Worm (Caenorhabditis elegans) whole organism, L4 larva: Measurements from ENCODE around the gene C26B2.7.
A peak's percentile ranks its signal among the peaks of the same experiment; 100 is the strongest.

Source experiments
- F10B5.3 ChIP-seq: sonication (generic microtip); optimal IDR thresholded peaks from 2 replicates; lab custom pipeline; 2016; ENCODE audit warnings: mild to moderate bottlenecking, missing genetic modification characterization, missing compliant biosample characterization
- F44E2.7 ChIP-seq: fragments of 200-800 bp; sonication (Bioruptor generic); IDR thresholded peaks from 2 replicates; pipeline ENCODE4 v2.1.2; 2022; ENCODE audit warnings: missing genetic modification characterization, missing compliant biosample characterization
- T26A8.4 ChIP-seq: fragments of 200-800 bp; sonication (Bioruptor generic); IDR thresholded peaks from 2 replicates; pipeline ENCODE4 v1.3.6; 2022; ENCODE audit warnings: missing genetic modification characterization, missing compliant biosample characterization
- Y105C5A.15 ChIP-seq: fragments of 200-800 bp; sonication (Bioruptor generic); IDR thresholded peaks from 2 replicates; pipeline ENCODE4 v1.3.6; 2022; ENCODE audit warnings: missing genetic modification characterization, missing compliant biosample characterization
- Y5F2A.4 ChIP-seq: fragments of 200-800 bp; sonication (Bioruptor generic); optimal IDR thresholded peaks from 2 replicates; lab custom pipeline; 2018; ENCODE audit warnings: mild to moderate bottlenecking, missing genetic modification characterization, missing compliant biosample characterization
- Y75B8A.6 ChIP-seq: fragments of 200-800 bp; sonication (Bioruptor generic); IDR thresholded peaks from 2 replicates; pipeline ENCODE4 v1.3.6; 2022; ENCODE audit warnings: missing genetic modification reagents, missing genetic modification characterization, missing compliant biosample characterization
- ZK546.5 ChIP-seq, 2 experiments: sonication (generic microtip); optimal IDR thresholded peaks; 2 replicates each; lab custom pipeline; 2017; ENCODE audit warnings: missing biosample characterization in 2 of 2, missing genetic modification characterization in 2 of 2
- aha-1 ChIP-seq: fragments of 150-350 bp; peaks from one replicate; lab custom pipeline; 2014; ENCODE audit warnings: missing biosample characterization, missing genetic modification characterization
- ceh-32 ChIP-seq: sonication (generic microtip); optimal IDR thresholded peaks from 2 replicates; lab custom pipeline; 2016; ENCODE audit warnings: mild to moderate bottlenecking, missing genetic modification characterization, missing compliant biosample characterization; ENCODE audit not compliant: poor library complexity
- cey-2 ChIP-seq: sonication (generic microtip); optimal IDR thresholded peaks from 3 replicates; lab custom pipeline; 2017; ENCODE audit warnings: missing genetic modification characterization, mild to moderate bottlenecking, missing compliant biosample characterization, antibody characterized with exemption, borderline replicate concordance; ENCODE audit not compliant: insufficient read depth
- ctbp-1 ChIP-seq: fragments of 200-800 bp; sonication (Bioruptor generic); IDR thresholded peaks from 2 replicates; pipeline ENCODE4 v1.3.6; 2022; ENCODE audit warnings: missing genetic modification reagents, missing genetic modification characterization, missing compliant biosample characterization
- daf-12 ChIP-seq: fragments of 150-350 bp; optimal IDR thresholded peaks from 2 replicates; lab custom pipeline; 2014; ENCODE audit warnings: missing biosample characterization, missing genetic modification reagents, missing genetic modification characterization
- daf-16 ChIP-seq, 3 experiments: sonication (generic microtip); optimal IDR thresholded peaks; 2 replicates each; lab custom pipeline; 2016 to 2017; ENCODE audit warnings: missing genetic modification characterization in 3 of 3, missing genetic modification reagents in 3 of 3, mild to moderate bottlenecking in 2 of 3, missing compliant biosample characterization in 2 of 3, missing biosample characterization in 1 of 3, moderate library complexity in 1 of 3
- daf-19 ChIP-seq: fragments of 200-800 bp; sonication (Bioruptor generic); conservative IDR thresholded peaks from 2 replicates; pipeline ENCODE4 v1.3.6; 2022; ENCODE audit warnings: missing genetic modification characterization, missing compliant biosample characterization
- dmd-6 ChIP-seq: fragments of 200-800 bp; sonication (Bioruptor generic); IDR thresholded peaks from 2 replicates; pipeline ENCODE4 v1.3.6; 2022; ENCODE audit warnings: missing genetic modification reagents, missing genetic modification characterization, missing compliant biosample characterization
- egl-27 ChIP-seq: sonication (generic microtip); optimal IDR thresholded peaks from 3 replicates; lab custom pipeline; 2017; ENCODE audit warnings: missing biosample characterization, missing genetic modification reagents, missing genetic modification characterization
- jun-1 ChIP-seq: fragments of 150-350 bp; optimal IDR thresholded peaks from 2 replicates; lab custom pipeline; 2014; ENCODE audit warnings: missing biosample characterization, missing genetic modification reagents, missing genetic modification characterization
- lim-7 ChIP-seq: fragments of 200-800 bp; sonication (Bioruptor generic); IDR thresholded peaks from 2 replicates; pipeline ENCODE4 v1.3.6; 2022; ENCODE audit warnings: missing genetic modification characterization, missing compliant biosample characterization
- lin-1 ChIP-seq: fragments of 200-800 bp; sonication (Bioruptor generic); IDR thresholded peaks from 2 replicates; pipeline ENCODE4 v1.3.6; 2022; ENCODE audit warnings: missing genetic modification reagents, missing genetic modification characterization, missing compliant biosample characterization
- lin-39 ChIP-seq: fragments of 150-350 bp; optimal IDR thresholded peaks from 2 replicates; lab custom pipeline; 2014; ENCODE audit warnings: missing biosample characterization, missing genetic modification reagents, missing genetic modification characterization
- mdl-1 ChIP-seq, 2 experiments: fragments of 150-350 bp in 1 of 2; sonication (generic microtip) in 1 of 2; optimal IDR thresholded peaks; 2 replicates each; lab custom pipeline; 2014 to 2017; ENCODE audit warnings: missing biosample characterization in 2 of 2, missing genetic modification characterization in 2 of 2
- mxl-3 ChIP-seq: fragments of 200-800 bp; sonication (Bioruptor generic); optimal IDR thresholded peaks from 2 replicates; lab custom pipeline; 2018; ENCODE audit warnings: mild to moderate bottlenecking, missing genetic modification characterization, missing compliant biosample characterization
- nhr-111 ChIP-seq: fragments of 200-800 bp; sonication (Bioruptor generic); optimal IDR thresholded peaks from 2 replicates; lab custom pipeline; 2018; ENCODE audit warnings: mild to moderate bottlenecking, missing genetic modification characterization, missing compliant biosample characterization
- nhr-28 ChIP-seq: fragments of 150-350 bp; optimal IDR thresholded peaks from 2 replicates; lab custom pipeline; 2014; ENCODE audit warnings: missing biosample characterization, missing genetic modification characterization
- nhr-41 ChIP-seq: fragments of 200-800 bp; sonication (Bioruptor generic); IDR thresholded peaks from 2 replicates; pipeline ENCODE4 v1.3.6; 2022; ENCODE audit warnings: missing genetic modification reagents, missing genetic modification characterization, missing compliant biosample characterization
- nhr-48 ChIP-seq: sonication (generic microtip); optimal IDR thresholded peaks from 2 replicates; lab custom pipeline; 2016; ENCODE audit warnings: mild to moderate bottlenecking, missing genetic modification characterization, missing compliant biosample characterization
- nhr-77 ChIP-seq: fragments of 150-350 bp; optimal IDR thresholded peaks from 2 replicates; lab custom pipeline; 2014; ENCODE audit warnings: missing biosample characterization, missing genetic modification characterization
- pha-4 ChIP-seq, 2 experiments: fragments of 150-350 bp in 1 of 2; fragments of 200-800 bp in 1 of 2; sonication (Bioruptor generic) in 1 of 2; IDR thresholded peaks in 1 of 2; optimal IDR thresholded peaks in 1 of 2; 2 replicates each; pipeline versions ENCODE4 v1.3.6 to Lab custom; 2014 to 2022; ENCODE audit warnings: missing genetic modification characterization in 2 of 2, missing genetic modification reagents in 2 of 2, missing biosample characterization in 1 of 2, missing compliant biosample characterization in 1 of 2
- pqm-1 ChIP-seq: sonication (generic microtip); optimal IDR thresholded peaks from 2 replicates; lab custom pipeline; 2017; ENCODE audit warnings: missing biosample characterization, missing genetic modification characterization
- set-16 ChIP-seq: fragments of 200-800 bp; sonication (Bioruptor generic); IDR thresholded peaks from 2 replicates; pipeline ENCODE4 v1.3.6; 2022; ENCODE audit warnings: missing genetic modification reagents, missing genetic modification characterization, missing compliant biosample characterization
- snpc-1.2 ChIP-seq: fragments of 200-800 bp; sonication (Bioruptor generic); IDR thresholded peaks from 2 replicates; pipeline ENCODE4 v1.3.6; 2022; ENCODE audit warnings: missing genetic modification reagents, missing genetic modification characterization, missing compliant biosample characterization
- snpc-4 ChIP-seq: fragments of 150-350 bp; optimal IDR thresholded peaks from 2 replicates; lab custom pipeline; 2014; ENCODE audit warnings: missing biosample characterization, missing genetic modification characterization
- spr-1 ChIP-seq: sonication (generic microtip); optimal IDR thresholded peaks from 2 replicates; lab custom pipeline; 2016; ENCODE audit warnings: mild to moderate bottlenecking, missing genetic modification characterization, missing compliant biosample characterization
- spr-3 ChIP-seq: fragments of 200-800 bp; sonication (Bioruptor generic); optimal IDR thresholded peaks from 2 replicates; lab custom pipeline; 2018; ENCODE audit warnings: mild to moderate bottlenecking, missing genetic modification characterization, missing compliant biosample characterization
- tag-97 ChIP-seq: fragments of 200-800 bp; sonication (Bioruptor generic); IDR thresholded peaks from 2 replicates; pipeline ENCODE4 v1.3.6; 2022; ENCODE audit warnings: missing genetic modification characterization, missing compliant biosample characterization
- tra-1 ChIP-seq: fragments of 200-800 bp; sonication (Bioruptor generic); IDR thresholded peaks from 2 replicates; pipeline ENCODE4 v1.3.6; 2022; ENCODE audit warnings: missing genetic modification reagents, missing genetic modification characterization, missing compliant biosample characterization
- unc-62 ChIP-seq, 3 experiments: fragments of 150-350 bp in 1 of 3; sonication (generic microtip); optimal IDR thresholded peaks in 2 of 3; peaks in 1 of 3; 1 replicate in 1 of 3; 2 replicates in 2 of 3; lab custom pipeline; 2014 to 2017; ENCODE audit warnings: missing biosample characterization in 3 of 3, missing genetic modification characterization in 3 of 3, missing genetic modification reagents in 3 of 3, missing genotype in 1 of 3
- zag-1 ChIP-seq: fragments of 150-350 bp; optimal IDR thresholded peaks from 2 replicates; lab custom pipeline; 2014; ENCODE audit warnings: missing biosample characterization, missing genetic modification characterization
- zfp-3 ChIP-seq: fragments of 200-800 bp; sonication (Bioruptor generic); conservative IDR thresholded peaks from 2 replicates; pipeline ENCODE4 v1.3.6; 2022; ENCODE audit warnings: missing genetic modification reagents, missing genetic modification characterization, missing compliant biosample characterization
- ztf-11 ChIP-seq: fragments of 150-350 bp; optimal IDR thresholded peaks from 2 replicates; lab custom pipeline; 2014; ENCODE audit warnings: missing biosample characterization, missing genetic modification characterization

The C26B2.7 gene

DNA sequence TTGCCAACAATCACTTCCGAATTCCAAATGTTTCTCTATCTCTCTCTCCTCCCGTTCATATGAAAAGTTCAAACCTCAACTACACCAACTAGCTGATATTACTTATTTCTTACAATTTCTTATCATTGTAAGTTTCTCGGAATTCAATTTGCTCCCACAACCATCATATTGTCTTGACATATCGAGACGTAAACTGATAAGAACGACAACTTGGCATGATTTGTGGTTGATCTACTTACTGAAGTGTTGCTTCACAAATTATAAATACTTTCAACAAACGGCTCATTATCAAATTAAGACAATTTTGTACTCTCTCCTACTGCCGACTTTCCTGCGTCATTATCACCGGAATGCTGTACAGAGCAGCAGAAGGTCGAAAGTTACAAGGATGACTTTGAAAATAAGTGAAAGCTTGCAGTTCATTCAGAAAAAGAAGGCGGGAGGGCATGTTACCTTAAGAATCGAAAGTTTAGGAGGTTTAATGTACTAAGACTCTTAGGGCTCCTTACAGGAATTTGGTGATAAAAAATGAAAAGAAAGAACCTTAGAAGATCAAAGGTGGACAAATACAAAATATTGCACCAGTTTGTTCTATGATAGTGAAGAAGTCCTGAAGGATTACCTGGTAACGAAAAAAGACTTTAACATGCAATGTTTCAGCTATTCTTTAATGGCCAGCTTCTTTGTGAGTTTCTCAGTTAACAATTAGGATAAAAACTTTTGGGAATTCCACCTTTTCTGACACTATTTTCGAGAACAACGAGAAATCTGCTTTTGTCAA is 16.3 kb downstream of the C26B2.7 start (continued):
- TF ChIP-seq lim-7 (GFP tag; lab: Robert Waterston, UW), result no peak
- no peak for TF ChIP-seq Y105C5A.15
- no peak for TF ChIP-seq ZK546.5 (tag; optimal IDR thresholded peaks at IDR 0.05; lab: Kevin White, UChicago)
- no peak for TF ChIP-seq F10B5.3 (tag; lab: Kevin White, UChicago)
- peak; percentile 98 for TF ChIP-seq pqm-1 (tag; lab: Kevin White, UChicago)
- TF ChIP-seq cey-2, result peak; percentile 29
- TF ChIP-seq daf-19 (GFP tag; lab: Robert Waterston, UW), result no peak
- no peak for TF ChIP-seq ztf-11 (tag; lab: Kevin White, UChicago)
- no peak for TF ChIP-seq mxl-3 (GFP tag; lab: Kevin White, UChicago)
- no peak for TF ChIP-seq snpc-4 (tag; lab: Kevin White, UChicago)
- TF ChIP-seq zag-1 (tag; lab: Kevin White, UChicago), result no peak
- no peak for TF ChIP-seq mdl-1 (tag; optimal IDR thresholded peaks at IDR 0.05; lab: Kevin White, UChicago)
- TF ChIP-seq pha-4 (GFP tag; IDR thresholded peaks at IDR 0.05; lab: Robert Waterston, UW), result no peak
- TF ChIP-seq pha-4 (tag; optimal IDR thresholded peaks at IDR 0.05; lab: Kevin White, UChicago), result no peak
- TF ChIP-seq daf-16 (GFP tag; optimal IDR thresholded peaks at IDR 0.05; lab: Kevin White, UChicago), result peak in 1 of 2 experiments; percentile 50
- peak; percentile 93 for TF ChIP-seq daf-16 (tag; optimal IDR thresholded peaks at IDR 0.05; lab: Kevin White, UChicago)
- no peak for TF ChIP-seq Y5F2A.4
- TF ChIP-seq egl-27, result no peak
- TF ChIP-seq daf-12 (tag; lab: Kevin White, UChicago), result no peak
- TF ChIP-seq nhr-41, result 0 out of 2 replicates have a peak, but pooled peaks have one; percentile 17
- no peak for TF ChIP-seq T26A8.4 (GFP tag; lab: Robert Waterston, UW)
- TF ChIP-seq set-16, result no peak
- peak; percentile 74 for TF ChIP-seq nhr-48 (tag; lab: Kevin White, UChicago)
- TF ChIP-seq spr-1 (tag; lab: Kevin White, UChicago), result no peak
- no peak for TF ChIP-seq ctbp-1
- TF ChIP-seq zfp-3 (GFP tag; lab: Robert Waterston, UW), result no peak
- no peak for TF ChIP-seq snpc-1.2 (GFP tag; lab: Robert Waterston, UW)
- no peak for TF ChIP-seq unc-62 (GFP tag; optimal IDR thresholded peaks at IDR 0.05 in 1 of 2; lab: Kevin White, UChicago)
- no peak for TF ChIP-seq unc-62 (tag; optimal IDR thresholded peaks at IDR 0.05; lab: Kevin White, UChicago)
- TF ChIP-seq nhr-111 (GFP tag; lab: Kevin White, UChicago), result no peak
- no peak for TF ChIP-seq Y75B8A.6 (GFP tag; lab: Robert Waterston, UW)
- peak; percentile 65; the same call in 1 of the 2 replicates for TF ChIP-seq lin-1 (GFP tag; lab: Robert Waterston, UW)
- TF ChIP-seq tra-1 (GFP tag; lab: Robert Waterston, UW), result peak; percentile 87
- TF ChIP-seq spr-3, result no peak
- TF ChIP-seq dmd-6 (GFP tag; lab: Robert Waterston, UW), result peak; percentile 97
- no peak for TF ChIP-seq jun-1
- TF ChIP-seq F44E2.7, result no peak
- no peak for TF ChIP-seq ceh-32 (tag; lab: Kevin White, UChicago)
- peak; percentile 68 for TF ChIP-seq aha-1
- no peak for TF ChIP-seq lin-39 (tag; lab: Kevin White, UChicago)
- TF ChIP-seq tag-97, result no peak
- peak; percentile 78 for TF ChIP-seq nhr-28 (tag; lab: Kevin White, UChicago)
- peak; percentile 44 for TF ChIP-seq nhr-77 (tag; lab: Kevin White, UChicago)
